Fruit fly (Drosophila melanogaster): ENCODE results near the gene CG7768.
A peak's percentile ranks its signal among the peaks of the same experiment; 100 is the strongest.

Gene CG7768

DNA sequence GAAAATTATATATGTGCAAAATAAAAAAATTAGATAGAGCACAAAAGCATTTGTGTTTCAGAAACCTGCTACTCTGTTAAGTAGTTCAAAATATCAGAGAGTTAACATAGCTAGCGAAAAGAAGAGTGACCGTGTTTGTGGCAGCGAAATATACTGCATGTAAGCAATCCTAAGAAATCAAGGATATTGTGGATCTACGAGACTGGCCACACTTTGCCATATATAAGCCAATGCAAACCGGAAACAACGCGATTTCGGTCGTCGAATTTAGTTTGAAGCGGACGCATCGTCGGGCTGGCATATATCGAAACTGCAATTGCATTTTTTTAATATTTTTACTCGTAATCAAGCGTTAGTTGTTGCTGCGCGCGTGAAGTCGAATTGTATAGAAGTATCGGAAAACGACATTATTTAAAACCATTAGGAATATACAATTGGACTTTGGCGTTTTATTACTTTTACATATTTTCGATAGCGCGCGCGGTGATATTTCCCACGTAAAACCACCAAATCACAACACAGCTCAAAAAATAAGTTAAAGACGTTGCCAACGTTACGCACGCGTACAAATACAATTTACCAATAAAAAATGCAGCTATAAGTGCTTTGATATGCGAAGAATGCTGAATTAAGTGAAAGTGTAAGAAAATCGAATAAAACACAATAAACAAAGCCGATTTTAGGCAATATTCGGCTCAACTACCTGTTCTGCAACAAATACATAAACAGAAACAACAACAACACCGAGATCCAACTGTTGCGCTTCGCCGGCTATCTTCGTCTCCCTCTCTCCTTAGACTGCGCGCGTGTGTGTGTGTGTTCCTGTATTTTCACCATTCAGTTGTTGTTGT is 27.2 kb upstream of the CG7768 start, which contains the start of gene nuf (continued):
- TF ChIP-seq Nf-YA (GFP tag; IDR thresholded peaks at IDR 0.05), result no peak; the same call in 1 of the 2 replicates
- peak; percentile 62 for TF ChIP-seq CG10431 (GFP tag; optimal IDR thresholded peaks at IDR 0.05)
- no peak for TF ChIP-seq lilli (GFP tag; optimal IDR thresholded peaks at IDR 0.05)
- no peak for TF ChIP-seq CG8478 (optimal IDR thresholded peaks at IDR 0.05)
- TF ChIP-seq MTF-1 (GFP tag; optimal IDR thresholded peaks at IDR 0.05; ENCODE audit: borderline replicate concordance), result peak; percentile 92
- peak; percentile 38; the same call in 1 of the 2 replicates for TF ChIP-seq Atf6 (GFP tag; IDR thresholded peaks at IDR 0.05)
- TF ChIP-seq Asciz (GFP tag; optimal IDR thresholded peaks at IDR 0.05), result no peak
- TF ChIP-seq chinmo (GFP tag; IDR thresholded peaks at IDR 0.05; ENCODE audit: partially characterized antibody), result peak; percentile 86; the same call in 3 of the 4 replicates
- TF ChIP-seq CG7928 (GFP tag; optimal IDR thresholded peaks at IDR 0.05), result peak; percentile 44
- no peak for TF ChIP-seq peb (GFP tag; IDR thresholded peaks at IDR 0.05)
- 0 out of 2 replicates have a peak, but pooled peaks have one; percentile 17 for TF ChIP-seq ato (GFP tag; IDR thresholded peaks at IDR 0.05; ENCODE audit: partially characterized antibody)
- TF ChIP-seq CG8281 (tag; optimal IDR thresholded peaks at IDR 0.05), result no peak
- TF ChIP-seq slou (GFP tag; optimal IDR thresholded peaks at IDR 0.05), result no peak
- TF ChIP-seq sna (GFP tag; IDR thresholded peaks at IDR 0.05; ENCODE audit: partially characterized antibody), result no peak
- TF ChIP-seq Hr39 (optimal IDR thresholded peaks at IDR 0.05), result no peak
- TF ChIP-seq YL-1 (GFP tag; optimal IDR thresholded peaks at IDR 0.05), result peak; percentile 17

dm6 chr3L:14191476-14191752 is 26.6 kb upstream of the CG7768 start:
- TF ChIP-seq CG34422 (GFP tag; IDR thresholded peaks at IDR 0.05) (peak; percentile 14; the same call in 1 of the 3 replicates), insv (GFP tag; optimal IDR thresholded peaks at IDR 0.05) (peak in 1 of 2 experiments; percentile 81), CG15479 (GFP tag; optimal IDR thresholded peaks at IDR 0.05) (peak; percentile 5), rib (GFP tag; IDR thresholded peaks at IDR 0.05) (0 out of 2 replicates have a peak, but pooled peaks have one; percentile 50), tgo (GFP tag; IDR thresholded peaks at IDR 0.05) (no peak), pb (GFP tag; optimal IDR thresholded peaks at IDR 0.05) (no peak), Fer3 (tag; optimal IDR thresholded peaks at IDR 0.05) (no peak), Elba2 (GFP tag; optimal IDR thresholded peaks at IDR 0.05) (peak; percentile 94)

- TF ChIP-seq CG33557 (GFP tag; optimal IDR thresholded peaks at IDR 0.05) (peak; percentile 24), CG11695 (GFP tag; IDR thresholded peaks at IDR 0.05) (no peak), yki (optimal IDR thresholded peaks at IDR 0.05) (no peak), CG17361 (GFP tag; IDR thresholded peaks at IDR 0.05) (peak; percentile 53; the same call in 1 of the 3 replicates), CG10959 (GFP tag; IDR thresholded peaks at IDR 0.05) (no peak), vvl (GFP tag; IDR thresholded peaks at IDR 0.05) (no peak), CG32767 (GFP tag; IDR thresholded peaks at IDR 0.05) (0 out of 2 replicates have a peak, but pooled peaks have one; percentile 20), sr (GFP tag; IDR thresholded peaks at IDR 0.05) (no peak), CG17912 (GFP tag; optimal IDR thresholded peaks at IDR 0.05) (no peak), Sry-β (GFP tag; optimal IDR thresholded peaks at IDR 0.05) (no peak), Ada2b (GFP tag; IDR thresholded peaks at IDR 0.05) (no peak), mam (GFP tag; optimal IDR thresholded peaks at IDR 0.05) (no peak), seq (GFP tag; IDR thresholded peaks at IDR 0.05) (no peak), Dref (GFP tag; IDR thresholded peaks at IDR 0.05) (no peak), abd-A (tag; optimal IDR thresholded peaks at IDR 0.05) (no peak), tll (GFP tag; optimal IDR thresholded peaks at IDR 0.05) (peak in 1 of 2 experiments; percentile 40), Hr51 (GFP tag; optimal IDR thresholded peaks at IDR 0.05) (peak in 1 of 2 experiments; percentile 47), CG31365 (tag; optimal IDR thresholded peaks at IDR 0.05) (no peak), slou (GFP tag; optimal IDR thresholded peaks at IDR 0.05) (no peak), CG9817 (tag; optimal IDR thresholded peaks at IDR 0.05) (no peak), Mes4 (GFP tag; optimal IDR thresholded peaks at IDR 0.05) (no peak), MBD-R2 (GFP tag; IDR thresholded peaks at IDR 0.05) (no peak), Pdp1 (GFP tag; optimal IDR thresholded peaks at IDR 0.05) (no peak), Ravus (GFP tag; IDR thresholded peaks at IDR 0.05) (no peak), z (GFP tag; IDR thresholded peaks at IDR 0.05) (no peak)
These were observed 24.0 kb upstream of the CG7768 start for dm6 chr3L:14193962-14194503.

Measured in whole organism, embryonic.